Worm (Caenorhabditis elegans) whole organism, mixed stage, embryonic: ENCODE results near the gene pkn-1.

Experiments used
- ces-1 ChIP-seq: fragments of 150-350 bp; optimal IDR thresholded peaks from 2 replicates; lab custom pipeline; 2014; ENCODE audit warnings: missing biosample characterization, missing genetic modification reagents, missing genetic modification characterization
- elt-3 ChIP-seq: fragments of 150-350 bp; optimal IDR thresholded peaks from 2 replicates; lab custom pipeline; 2014; ENCODE audit warnings: missing biosample characterization, missing genetic modification characterization
- flh-1 ChIP-seq: fragments of 200-800 bp; sonication (Bioruptor generic); optimal IDR thresholded peaks from 2 replicates; lab custom pipeline; 2018; ENCODE audit warnings: mild to moderate bottlenecking, missing genetic modification characterization, moderate library complexity, missing compliant biosample characterization
- lin-13 ChIP-seq: fragments of 150-350 bp; optimal IDR thresholded peaks from 2 replicates; lab custom pipeline; 2014; ENCODE audit warnings: missing biosample characterization, missing genetic modification characterization
- lin-32 ChIP-seq: fragments of 200-800 bp; sonication (Bioruptor generic); optimal IDR thresholded peaks from 2 replicates; lab custom pipeline; 2018; ENCODE audit warnings: mild to moderate bottlenecking, missing genetic modification characterization, missing compliant biosample characterization
- lsy-2 ChIP-seq: fragments of 150-350 bp; optimal IDR thresholded peaks from 2 replicates; lab custom pipeline; 2014; ENCODE audit warnings: missing biosample characterization, missing genetic modification characterization
- mep-1 ChIP-seq: fragments of 150-350 bp; optimal IDR thresholded peaks from 2 replicates; lab custom pipeline; 2017; ENCODE audit warnings: missing biosample characterization, missing genetic modification reagents, missing genetic modification characterization, inconsistent platforms
- nhr-237 ChIP-seq: fragments of 150-350 bp; optimal IDR thresholded peaks from 2 replicates; lab custom pipeline; 2014; ENCODE audit warnings: missing biosample characterization, missing genetic modification characterization

DNA sequence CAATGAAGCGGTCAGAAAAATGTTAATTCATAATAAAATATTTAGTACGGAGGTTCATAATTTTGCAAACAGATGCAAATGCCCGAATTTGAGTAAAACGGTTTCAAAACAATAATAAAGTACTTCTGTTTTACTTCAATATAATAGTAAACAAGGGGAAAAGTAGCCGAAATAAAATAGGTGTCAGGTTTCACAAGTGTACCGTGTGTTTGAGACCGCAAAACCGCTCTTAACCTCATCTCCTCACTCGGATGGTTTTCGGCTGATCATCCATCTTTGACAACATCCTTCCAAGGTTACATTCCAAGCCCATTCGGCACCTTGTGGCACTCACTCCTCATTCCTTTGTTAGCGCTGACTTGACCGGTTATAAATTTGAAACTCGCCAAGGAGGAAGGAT, 40.4 kb downstream of the pkn-1 start:
- TF ChIP-seq lsy-2 (tag; lab: Kevin White, UChicago) (no peak), elt-3 (tag; lab: Kevin White, UChicago) (no peak), nhr-237 (tag; lab: Kevin White, UChicago) (no peak), flh-1 (no peak), lin-32 (GFP tag; lab: Kevin White, UChicago) (no peak), lin-13 (tag; lab: Kevin White, UChicago) (no peak), ces-1 (GFP tag; lab: Kevin White, UChicago) (no peak), mep-1 (tag; lab: Kevin White, UChicago) (no peak)
